Worm (Caenorhabditis elegans): ENCODE results near the gene asg-2.

Gene asg-2

ce11 chrX:6865839-6866238 is 24.8 kb downstream of the asg-2 start, which contains the start of gene odr-10:
Gene odr-10, minus strand, starts transcription at chrX:6865939.
- TF ChIP-seq elt-2 (tag; optimal IDR thresholded peaks at IDR 0.05), result no peak
- TF ChIP-seq sox-2 (GFP tag; IDR thresholded peaks at IDR 0.05), result no peak

DNA sequence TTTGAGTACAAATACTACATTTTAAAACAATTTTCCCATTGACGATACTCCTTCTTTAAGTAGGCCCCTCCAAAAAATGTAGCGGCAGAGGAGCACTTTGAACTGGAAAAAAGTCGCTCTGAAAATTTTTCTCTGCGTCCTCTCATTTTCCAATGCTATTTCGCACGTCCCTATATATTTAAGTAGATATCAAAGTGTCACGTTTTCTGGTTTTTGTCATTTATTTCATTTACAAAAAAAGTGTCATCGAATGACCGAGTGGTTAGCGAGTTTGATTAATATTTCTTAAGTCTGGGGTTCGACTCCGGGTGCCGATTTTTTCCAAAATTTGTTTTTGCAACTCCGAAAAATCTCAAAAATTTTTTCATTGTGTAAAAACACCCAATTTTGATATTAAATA is 25.8 kb downstream of the asg-2 start:
- TF ChIP-seq K02D7.2 (tag; optimal IDR thresholded peaks at IDR 0.05) (no peak), gmeb-2 (tag; optimal IDR thresholded peaks at IDR 0.05) (no peak), Y22D7AL.16 (tag; optimal IDR thresholded peaks at IDR 0.05) (no peak)

ce11 chrX:6867707-6868106 is 26.6 kb downstream of the asg-2 start:
- TF ChIP-seq lin-11 (tag; optimal IDR thresholded peaks at IDR 0.05) (no peak), ref-2 (tag; optimal IDR thresholded peaks at IDR 0.05) (peak; percentile 32), unc-55 (GFP tag; optimal IDR thresholded peaks at IDR 0.05) (no peak), ztf-16 (tag; optimal IDR thresholded peaks at IDR 0.05) (no peak), hlh-8 (tag; optimal IDR thresholded peaks at IDR 0.05) (no peak), madf-2 (tag; optimal IDR thresholded peaks at IDR 0.05) (no peak), ceh-14 (tag; optimal IDR thresholded peaks at IDR 0.05) (no peak), ets-4 (tag; optimal IDR thresholded peaks at IDR 0.05) (no peak), K09A11.1 (tag; optimal IDR thresholded peaks at IDR 0.05; ENCODE audit: insufficient read depth) (no peak), dmd-4 (tag; optimal IDR thresholded peaks at IDR 0.05; ENCODE audit: borderline replicate concordance) (no peak), pat-9 (tag; optimal IDR thresholded peaks at IDR 0.05) (peak; percentile 1), ceh-2 (tag; optimal IDR thresholded peaks at IDR 0.05) (no peak), ttx-3 (tag; optimal IDR thresholded peaks at IDR 0.05) (no peak), unc-42 (tag; optimal IDR thresholded peaks at IDR 0.05) (no peak), unc-86 (tag; optimal IDR thresholded peaks at IDR 0.05) (no peak), eyg-1 (tag; optimal IDR thresholded peaks at IDR 0.05) (no peak), pax-1 (tag; optimal IDR thresholded peaks at IDR 0.05) (no peak), ceh-30 (tag; optimal IDR thresholded peaks at IDR 0.05) (no peak), dve-1 (tag; optimal IDR thresholded peaks at IDR 0.05) (no peak), gmeb-2 (tag; optimal IDR thresholded peaks at IDR 0.05) (peak; percentile 47), fkh-10 (GFP tag; optimal IDR thresholded peaks at IDR 0.05) (no peak), nhr-232 (tag; optimal IDR thresholded peaks at IDR 0.05) (no peak), T23F11.4 (GFP tag; optimal IDR thresholded peaks at IDR 0.05) (no peak), K02D7.2 (tag; optimal IDR thresholded peaks at IDR 0.05) (no peak), ahr-1 (tag; optimal IDR thresholded peaks at IDR 0.05) (no peak), hlh-13 (GFP tag; optimal IDR thresholded peaks at IDR 0.05) (no peak), elt-4 (tag; optimal IDR thresholded peaks at IDR 0.05) (no peak), pha-2 (tag; optimal IDR thresholded peaks at IDR 0.05) (no peak), tbx-2 (tag; optimal IDR thresholded peaks at IDR 0.05) (peak; percentile 17), sdc-2 (tag; optimal IDR thresholded peaks at IDR 0.05) (no peak), che-1 (tag; optimal IDR thresholded peaks at IDR 0.05) (peak; percentile 32), ceh-22 (tag; optimal IDR thresholded peaks at IDR 0.05) (no peak), syd-9 (tag; optimal IDR thresholded peaks at IDR 0.05) (no peak), fkh-6 (tag; optimal IDR thresholded peaks at IDR 0.05) (no peak), hlh-6 (tag; optimal IDR thresholded peaks at IDR 0.05) (peak; percentile 31), ama-1 (optimal IDR thresholded peaks at IDR 0.05) (no peak), pag-3 (tag; optimal IDR thresholded peaks at IDR 0.05; ENCODE audit: borderline replicate concordance) (no peak), odd-2 (tag; optimal IDR thresholded peaks at IDR 0.05) (no peak), hlh-15 (tag; optimal IDR thresholded peaks at IDR 0.05) (no peak), sox-4 (tag; optimal IDR thresholded peaks at IDR 0.05) (no peak), nfya-1 (tag; optimal IDR thresholded peaks at IDR 0.05) (no peak), nhr-11 (tag; optimal IDR thresholded peaks at IDR 0.05) (no peak), ceh-18 (tag; optimal IDR thresholded peaks at IDR 0.05) (peak; percentile 5), pqm-1 (tag; optimal IDR thresholded peaks at IDR 0.05) (no peak), Y22D7AL.16 (tag; optimal IDR thresholded peaks at IDR 0.05) (no peak), ceh-34 (tag; optimal IDR thresholded peaks at IDR 0.05) (no peak), sox-2 (GFP tag; IDR thresholded peaks at IDR 0.05) (peak; percentile 31; the same call in 1 of the 2 replicates), C38D4.7 (GFP tag; optimal IDR thresholded peaks at IDR 0.05) (peak; percentile 42), npax-4 (tag; optimal IDR thresholded peaks at IDR 0.05) (peak; percentile 11)

All from whole organism, late embryonic.